ENCODE assay signal across 4 worm cellular contexts in genomic region chrII:12580952-12581351, ce11.
TF ChIP-seq lines count a peak whose summit lies in the region.

clec-4 (minus strand) TSS chrII:12581113.

TF ChIP-seq in whole organism, L2 larva, 48 proteins besides CTCF, POLR2A, EP300 and RAD21:
- TF ChIP-seq Y55F3AM.14 (GFP tag; optimal IDR thresholded peaks at IDR 0.05; lab: Kevin White, UChicago) = no peak
- no peak for TF ChIP-seq lin-39 (tag; optimal IDR thresholded peaks at IDR 0.05; lab: Kevin White, UChicago)
- TF ChIP-seq mdl-1 (tag; optimal IDR thresholded peaks at IDR 0.05; lab: Kevin White, UChicago) = no peak
- no peak for TF ChIP-seq R02D3.7 (tag; optimal IDR thresholded peaks at IDR 0.05; lab: Kevin White, UChicago)
- TF ChIP-seq F13H6.1 (tag; optimal IDR thresholded peaks at IDR 0.05; lab: Kevin White, UChicago) = no peak
- peak; percentile 69 for TF ChIP-seq fos-1 (tag; optimal IDR thresholded peaks at IDR 0.05; lab: Kevin White, UChicago)
- TF ChIP-seq aly-2 (tag; optimal IDR thresholded peaks at IDR 0.05; lab: Kevin White, UChicago) = no peak
TF ChIP-seq in whole organism, L2 larva: peak in this region for 1.

TF ChIP-seq in whole organism, L3 larva, 47 proteins besides CTCF, POLR2A, EP300 and RAD21:
- TF ChIP-seq ceh-9 (tag; optimal IDR thresholded peaks at IDR 0.05; lab: Kevin White, UChicago) = no peak
- TF ChIP-seq egl-27 (tag; optimal IDR thresholded peaks at IDR 0.05; lab: Kevin White, UChicago) = no peak
- TF ChIP-seq pqm-1 (tag; optimal IDR thresholded peaks at IDR 0.05; lab: Kevin White, UChicago) = peak; percentile 63
- TF ChIP-seq elt-2 (tag; optimal IDR thresholded peaks at IDR 0.05; lab: Kevin White, UChicago) = peak; percentile 31

TF ChIP-seq in whole organism, L4 larva, 104 proteins besides CTCF, POLR2A, EP300 and RAD21:
- no peak for TF ChIP-seq daf-19 (GFP tag; conservative IDR thresholded peaks at IDR 0.05; lab: Robert Waterston, UW)
- peak in 1 of 2 experiments; percentile 47 for TF ChIP-seq unc-62 (GFP tag; optimal IDR thresholded peaks at IDR 0.05 in 1 of 2; lab: Kevin White, UChicago)
- no peak for TF ChIP-seq unc-62 (tag; optimal IDR thresholded peaks at IDR 0.05; lab: Kevin White, UChicago)
- peak; percentile 75 for TF ChIP-seq pqm-1 (tag; optimal IDR thresholded peaks at IDR 0.05; lab: Kevin White, UChicago)
- TF ChIP-seq dmd-6 (GFP tag; IDR thresholded peaks at IDR 0.05; lab: Robert Waterston, UW) = peak; percentile 43
- peak; percentile 63 for TF ChIP-seq nhr-6 (tag; optimal IDR thresholded peaks at IDR 0.05; lab: Kevin White, UChicago)
TF ChIP-seq in whole organism, L4 larva: peak in this region for 4.

TF ChIP-seq in whole organism, young adult, 124 proteins besides CTCF, POLR2A, EP300 and RAD21:
- TF ChIP-seq nhr-80 (tag; optimal IDR thresholded peaks at IDR 0.05; lab: Kevin White, UChicago) (peak; percentile 45), mcd-1 (GFP tag; IDR thresholded peaks at IDR 0.05; lab: Robert Waterston, UW) (no peak)
